Fruit fly (Drosophila melanogaster) whole organism, pupa: ENCODE measurements around the gene loh.

Experiments
- CG17806 ChIP-seq: fragments of 200-800 bp; sonication (Bioruptor generic); optimal IDR thresholded peaks from 2 replicates; lab custom pipeline; 2018; ENCODE audit warnings: missing biosample characterization, mild to moderate bottlenecking, missing genetic modification characterization, moderate library complexity
- CG32121 ChIP-seq: fragments of 200-800 bp; sonication (Bioruptor generic); IDR thresholded peaks from 2 replicates; pipeline ENCODE4 v1.3.6; 2022; ENCODE audit warnings: missing biosample characterization, missing genetic modification characterization
- CG8159 ChIP-seq: fragments of 200-800 bp; sonication (Bioruptor generic); optimal IDR thresholded peaks from 3 replicates; lab custom pipeline; 2018; ENCODE audit warnings: missing biosample characterization, mild to moderate bottlenecking, missing genetic modification characterization, moderate library complexity
- CG8301 ChIP-seq: fragments of 200-800 bp; sonication (Bioruptor generic); optimal IDR thresholded peaks from 2 replicates; lab custom pipeline; 2018; ENCODE audit warnings: missing biosample characterization, mild to moderate bottlenecking, missing genetic modification characterization
- EcR ChIP-seq: fragments of 200-800 bp; sonication (Bioruptor generic); optimal IDR thresholded peaks from 3 replicates; lab custom pipeline; 2019; ENCODE audit warnings: missing biosample characterization, missing genetic modification characterization, mild to moderate bottlenecking, moderate library complexity, missing genetic modification reagents
- Ets98B ChIP-seq: fragments of 200-800 bp; sonication (Bioruptor generic); IDR thresholded peaks from 2 replicates; pipeline ENCODE4 v1.3.6; 2022; ENCODE audit warnings: missing biosample characterization, missing genetic modification characterization
- rn ChIP-seq: fragments of 200-800 bp; sonication (Bioruptor generic); IDR thresholded peaks from 2 replicates; pipeline ENCODE4 v1.3.6; 2022; ENCODE audit warnings: missing biosample characterization, missing genetic modification characterization

dm6 chr2L:10455944-10456520 is 13.7 kb downstream of the loh start:
- TF ChIP-seq CG8159 (no peak), Ets98B (GFP tag; lab: Robert Waterston, UW) (no peak), CG32121 (GFP tag; lab: Robert Waterston, UW) (no peak), rn (no peak), CG8301 (no peak), EcR (no peak), CG17806 (tag; lab: Kevin White, UChicago) (no peak)
